Worm (Caenorhabditis elegans): ENCODE measurements around the gene C48B4.7.

C48B4.7 gene

DNA sequence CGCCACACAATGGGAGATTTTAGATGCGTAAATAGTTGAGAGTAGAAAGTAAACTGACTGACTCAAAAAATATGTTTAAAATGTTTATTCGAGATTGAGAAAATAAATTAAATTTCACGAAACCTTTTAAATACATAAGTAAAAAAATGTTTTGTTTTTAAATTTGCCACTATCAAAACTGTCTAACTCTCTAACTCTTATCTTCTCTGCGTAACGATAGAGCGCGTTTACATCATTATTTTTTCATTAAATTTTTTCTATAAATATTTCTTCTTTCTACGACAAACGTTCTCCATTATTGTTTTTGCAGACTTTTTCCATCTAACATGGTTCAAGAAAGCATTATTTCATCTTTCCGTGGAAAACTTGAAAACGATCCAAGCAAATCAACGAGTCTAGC is 16.4 kb downstream of the C48B4.7 start, which contains the start of gene eif-2Balpha:
Gene eif-2Balpha (plus strand): TSS at position 304 of the 400 bp plus-strand sequence.
- TF ChIP-seq dpl-1 (GFP tag; optimal IDR thresholded peaks at IDR 0.05) (peak; percentile 67), skn-1 (tag; optimal IDR thresholded peaks at IDR 0.05) (no peak), dmd-6 (GFP tag; IDR thresholded peaks at IDR 0.05) (no peak), zfp-3 (GFP tag; conservative IDR thresholded peaks at IDR 0.05) (no peak), ZK546.5 (tag; optimal IDR thresholded peaks at IDR 0.05) (no peak), ceh-32 (tag; optimal IDR thresholded peaks at IDR 0.05; ENCODE audit: poor library complexity) (no peak), vab-7 (GFP tag; IDR thresholded peaks at IDR 0.05) (no peak), R02D3.7 (tag; optimal IDR thresholded peaks at IDR 0.05) (no peak), unc-39 (tag; optimal IDR thresholded peaks at IDR 0.05) (no peak), dve-1 (tag; optimal IDR thresholded peaks at IDR 0.05; ENCODE audit: insufficient read depth) (no peak), zip-2 (tag; optimal IDR thresholded peaks at IDR 0.05) (no peak), hmg-1.1 (GFP tag; IDR thresholded peaks at IDR 0.05) (no peak), nhr-6 (tag; optimal IDR thresholded peaks at IDR 0.05) (no peak), snpc-1.2 (GFP tag; IDR thresholded peaks at IDR 0.05) (no peak), lin-15B (tag; optimal IDR thresholded peaks at IDR 0.05) (no peak), fkh-10 (GFP tag; optimal IDR thresholded peaks at IDR 0.05) (no peak), F26F4.8 (GFP tag; conservative IDR thresholded peaks at IDR 0.05) (no peak), aha-1 (tag) (no peak), nhr-10 (tag; optimal IDR thresholded peaks at IDR 0.05) (no peak), cey-2 (tag; optimal IDR thresholded peaks at IDR 0.05; ENCODE audit: borderline replicate concordance, insufficient read depth) (no peak), dmd-8 (GFP tag; IDR thresholded peaks at IDR 0.05) (no peak), mdl-1 (tag; optimal IDR thresholded peaks at IDR 0.05) (no peak), lsy-2 (tag; optimal IDR thresholded peaks at IDR 0.05) (peak in 1 of 2 experiments; percentile 84), egl-27 (tag; optimal IDR thresholded peaks at IDR 0.05) (no peak), lir-3 (tag; optimal IDR thresholded peaks at IDR 0.05) (no peak), lin-1 (GFP tag; IDR thresholded peaks at IDR 0.05) (no peak), mep-1 (tag; optimal IDR thresholded peaks at IDR 0.05) (peak; percentile 16), hlh-30 (tag; optimal IDR thresholded peaks at IDR 0.05; ENCODE audit: insufficient read depth) (peak; percentile 40), spr-3 (GFP tag; optimal IDR thresholded peaks at IDR 0.05) (no peak), nhr-111 (GFP tag; optimal IDR thresholded peaks at IDR 0.05) (no peak), zfp-2 (tag; optimal IDR thresholded peaks at IDR 0.05) (no peak), daf-16 (GFP tag; optimal IDR thresholded peaks at IDR 0.05) (no peak), daf-16 (tag; optimal IDR thresholded peaks at IDR 0.05) (peak; percentile 16), pqm-1 (tag; optimal IDR thresholded peaks at IDR 0.05) (no peak), sdz-12 (GFP tag; optimal IDR thresholded peaks at IDR 0.05) (no peak), nhr-237 (tag; optimal IDR thresholded peaks at IDR 0.05) (no peak), arid-1 (GFP tag; conservative IDR thresholded peaks at IDR 0.05) (no peak), lim-7 (GFP tag; IDR thresholded peaks at IDR 0.05) (no peak), mxl-3 (GFP tag; optimal IDR thresholded peaks at IDR 0.05) (no peak), attf-4 (tag; optimal IDR thresholded peaks at IDR 0.05) (no peak), lin-13 (GFP tag; optimal IDR thresholded peaks at IDR 0.05) (no peak), lin-39 (tag; optimal IDR thresholded peaks at IDR 0.05) (no peak), Y5F2A.4 (GFP tag; optimal IDR thresholded peaks at IDR 0.05) (no peak), nhr-77 (tag; optimal IDR thresholded peaks at IDR 0.05) (no peak), lin-38 (GFP tag; IDR thresholded peaks at IDR 0.05) (peak; percentile 80), daf-19 (GFP tag; conservative IDR thresholded peaks at IDR 0.05) (no peak), unc-62 (GFP tag; optimal IDR thresholded peaks at IDR 0.05 in 1 of 2) (no peak), unc-62 (tag; optimal IDR thresholded peaks at IDR 0.05) (no peak), tag-97 (GFP tag; IDR thresholded peaks at IDR 0.05) (no peak), ZK337.2 (GFP tag; IDR thresholded peaks at IDR 0.05) (no peak), aly-2 (tag; optimal IDR thresholded peaks at IDR 0.05) (no peak)

Measured in whole organism, L4 larva.